Fruit fly (Drosophila melanogaster) whole organism, prepupa: ENCODE data around the gene Vm26Ab.
A peak's percentile ranks its signal among the peaks of the same experiment; 100 is the strongest.

Experiments used
- Blimp-1 ChIP-seq: fragments of 200-800 bp; sonication (Bioruptor generic); optimal IDR thresholded peaks from 3 replicates; lab custom pipeline; 2017; ENCODE audit warnings: missing biosample characterization, missing genetic modification characterization, mild to moderate bottlenecking, moderate library complexity, missing genetic modification reagents
- CG6276 ChIP-seq: fragments of 200-800 bp; sonication (Bioruptor generic); optimal IDR thresholded peaks from 2 replicates; lab custom pipeline; 2017; ENCODE audit warnings: missing biosample characterization, mild to moderate bottlenecking, missing genetic modification characterization
- CG6808 ChIP-seq: fragments of 200-800 bp; sonication (Bioruptor generic); optimal IDR thresholded peaks from 3 replicates; lab custom pipeline; 2017; ENCODE audit warnings: missing biosample characterization, missing genetic modification characterization, mild to moderate bottlenecking, moderate library complexity, missing genetic modification reagents
- CG8319 ChIP-seq: fragments of 200-800 bp; sonication (Bioruptor generic); optimal IDR thresholded peaks from 3 replicates; lab custom pipeline; 2016; ENCODE audit warnings: missing biosample characterization, missing genetic modification characterization
- CG8632 ChIP-seq: fragments of 200-800 bp; sonication (Bioruptor generic); optimal IDR thresholded peaks from 3 replicates; lab custom pipeline; 2016; ENCODE audit warnings: missing biosample characterization, missing genetic modification characterization
- Eip78C ChIP-seq: fragments of 200-800 bp; sonication (Bioruptor generic); peaks from one replicate; lab custom pipeline; 2016; ENCODE audit warnings: missing biosample characterization, missing genetic modification characterization
- Gug ChIP-seq: fragments of 200-800 bp; sonication (Bioruptor generic); IDR thresholded peaks from 2 replicates; pipeline ENCODE4 v1.3.6; 2022; ENCODE audit warnings: missing biosample characterization, missing genetic modification characterization
- Lpt ChIP-seq: fragments of 200-800 bp; sonication (Bioruptor generic); optimal IDR thresholded peaks from 3 replicates; lab custom pipeline; 2016; ENCODE audit warnings: missing biosample characterization, missing genetic modification characterization
- Met ChIP-seq: fragments of 200-800 bp; sonication (Bioruptor generic); optimal IDR thresholded peaks from 3 replicates; lab custom pipeline; 2016; ENCODE audit warnings: missing biosample characterization, missing genetic modification characterization
- Sox14 ChIP-seq: fragments of 200-800 bp; sonication (Bioruptor generic); optimal IDR thresholded peaks from 3 replicates; lab custom pipeline; 2016; ENCODE audit warnings: missing biosample characterization, missing genetic modification characterization
- eg ChIP-seq: fragments of 200-800 bp; sonication (Bioruptor generic); IDR thresholded peaks from 3 replicates; pipeline ENCODE4 v1.3.6; 2022; ENCODE audit warnings: missing biosample characterization, missing genetic modification characterization

DNA sequence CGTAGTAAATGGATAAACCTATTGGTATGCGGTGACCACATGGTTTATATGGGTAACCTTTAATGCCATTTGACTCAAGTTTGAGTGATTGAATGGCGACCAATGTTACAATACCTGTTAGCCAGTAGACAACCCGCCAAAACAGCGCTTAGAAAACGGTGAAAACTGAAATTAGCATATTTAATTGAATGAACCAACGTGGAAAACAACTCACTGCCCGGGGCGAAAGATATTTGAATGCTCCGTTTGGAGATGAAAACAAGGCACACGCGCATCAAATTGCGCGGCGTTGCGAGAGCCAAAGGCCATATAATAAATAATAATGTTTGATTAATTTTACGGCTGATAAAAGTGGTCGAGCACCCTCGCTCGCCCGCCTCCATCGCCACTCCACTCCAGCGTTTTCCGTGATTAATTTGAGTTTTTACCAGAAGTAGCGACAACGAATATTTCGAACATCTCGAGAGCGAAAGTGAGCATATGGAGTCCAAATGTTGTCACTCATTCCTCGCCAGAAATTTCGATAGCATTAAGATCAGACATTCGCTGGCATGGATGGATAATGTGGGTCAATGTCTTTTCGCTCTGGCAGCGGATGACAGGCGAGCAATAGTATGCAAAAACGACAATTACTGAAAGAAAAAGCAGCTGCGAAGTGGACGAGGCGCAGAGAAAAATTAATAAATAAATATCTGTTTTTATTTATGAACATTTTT, 14.4 kb downstream of the Vm26Ab start:
- TF ChIP-seq Met (GFP tag; lab: Kevin White, UChicago) (no peak), CG6276 (GFP tag; lab: Kevin White, UChicago) (no peak), eg (GFP tag; lab: Robert Waterston, UW) (no peak), Blimp-1 (GFP tag; lab: Kevin White, UChicago) (no peak), CG8319 (GFP tag; lab: Kevin White, UChicago) (no peak), Eip78C (peak; percentile 41), Gug (GFP tag; lab: Robert Waterston, UW) (no peak), Sox14 (GFP tag; lab: Kevin White, UChicago) (no peak), CG6808 (GFP tag; lab: Kevin White, UChicago) (no peak), CG8632 (no peak), Lpt (no peak)
